Worm (Caenorhabditis elegans) whole organism, L4/young adult: ENCODE results near the gene nspc-18.

ENCODE experiments used
- W03F9.2 ChIP-seq: fragments of 150-350 bp; optimal IDR thresholded peaks from 2 replicates; lab custom pipeline; 2014; ENCODE audit warnings: missing biosample characterization, missing genetic modification characterization
- dao-5 ChIP-seq: sonication (generic microtip); optimal IDR thresholded peaks from 2 replicates; lab custom pipeline; 2016; ENCODE audit warnings: missing genotype, missing genetic modification characterization, moderate library complexity, missing compliant biosample characterization
- him-1 ChIP-seq: sonication (generic microtip); optimal IDR thresholded peaks from 2 replicates; lab custom pipeline; 2016; ENCODE audit warnings: missing genotype, missing genetic modification reagents, missing genetic modification characterization, missing compliant biosample characterization

DNA sequence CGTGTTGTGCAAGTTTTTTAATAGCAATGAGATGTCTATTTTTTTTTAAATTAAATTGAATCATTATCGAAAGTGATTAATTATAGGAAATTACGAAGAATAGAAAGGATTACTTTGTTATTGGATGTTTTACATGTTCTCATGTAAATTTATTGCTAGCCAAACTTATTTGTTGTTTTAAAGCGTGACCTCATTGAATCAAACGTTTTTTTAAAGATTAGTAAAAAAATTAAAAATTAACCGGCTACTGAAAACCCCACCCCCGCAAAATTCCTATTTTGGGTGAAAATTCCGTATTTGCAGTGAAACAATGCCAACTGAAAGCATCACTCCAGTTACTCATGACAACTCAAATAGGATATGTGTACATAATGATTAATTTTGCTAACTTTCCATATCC, 42.6 kb downstream of the nspc-18 start, which contains the start of gene M163.8:
- TF ChIP-seq him-1 (tag; lab: Kevin White, UChicago) (no peak), dao-5 (tag; lab: Kevin White, UChicago) (no peak), W03F9.2 (tag; lab: Kevin White, UChicago) (no peak)
